Worm (Caenorhabditis elegans) whole organism, late embryonic: ENCODE data around the gene lido-9.

ENCODE experiments used
- C38D4.7 ChIP-seq: fragments of 200-800 bp; sonication (Bioruptor generic); optimal IDR thresholded peaks from 2 replicates; lab custom pipeline; 2018; ENCODE audit warnings: mild to moderate bottlenecking, missing genetic modification characterization, moderate library complexity, missing compliant biosample characterization
- K02D7.2 ChIP-seq: sonication (generic microtip); optimal IDR thresholded peaks from 2 replicates; lab custom pipeline; 2017; ENCODE audit warnings: mild to moderate bottlenecking, missing genetic modification characterization, missing compliant biosample characterization
- K09A11.1 ChIP-seq: sonication (generic microtip); optimal IDR thresholded peaks from 2 replicates; lab custom pipeline; 2017; ENCODE audit warnings: antibody characterized with exemption, mild to moderate bottlenecking, missing genetic modification characterization, missing compliant biosample characterization; ENCODE audit not compliant: insufficient read depth
- T23F11.4 ChIP-seq: fragments of 200-800 bp; sonication (Bioruptor generic); optimal IDR thresholded peaks from 2 replicates; lab custom pipeline; 2018; ENCODE audit warnings: mild to moderate bottlenecking, missing genetic modification characterization, missing compliant biosample characterization
- ahr-1 ChIP-seq: sonication (generic microtip); optimal IDR thresholded peaks from 2 replicates; lab custom pipeline; 2016; ENCODE audit warnings: missing genetic modification characterization, missing compliant biosample characterization
- ceh-2 ChIP-seq: sonication (generic microtip); optimal IDR thresholded peaks from 2 replicates; lab custom pipeline; 2016; ENCODE audit warnings: missing genotype, missing genetic modification characterization, missing compliant biosample characterization
- ceh-24 ChIP-seq: sonication (generic microtip); optimal IDR thresholded peaks from 2 replicates; lab custom pipeline; 2016; ENCODE audit warnings: mild to moderate bottlenecking, missing genetic modification characterization, missing compliant biosample characterization
- ceh-30 ChIP-seq: fragments of 150-350 bp; optimal IDR thresholded peaks from 2 replicates; lab custom pipeline; 2014; ENCODE audit warnings: missing biosample characterization, missing genetic modification characterization
- ceh-31 ChIP-seq: sonication (generic microtip); optimal IDR thresholded peaks from 2 replicates; lab custom pipeline; 2016; ENCODE audit warnings: missing genetic modification characterization, missing compliant biosample characterization
- ceh-34 ChIP-seq: sonication (generic microtip); optimal IDR thresholded peaks from 2 replicates; lab custom pipeline; 2016; ENCODE audit warnings: mild to moderate bottlenecking, missing genetic modification characterization, missing compliant biosample characterization
- ceh-45 ChIP-seq: fragments of 200-800 bp; sonication (Bioruptor generic); IDR thresholded peaks from 2 replicates; pipeline ENCODE4 v1.3.6; 2022; ENCODE audit warnings: missing genetic modification reagents, missing genetic modification characterization, missing compliant biosample characterization
- ceh-48 ChIP-seq: sonication (generic microtip); optimal IDR thresholded peaks from 2 replicates; lab custom pipeline; 2016; ENCODE audit warnings: missing genetic modification characterization, inconsistent platforms, missing compliant biosample characterization
- ceh-9 ChIP-seq: sonication (generic microtip); optimal IDR thresholded peaks from 2 replicates; lab custom pipeline; 2016; ENCODE audit warnings: mild to moderate bottlenecking, missing genetic modification characterization, inconsistent platforms, missing compliant biosample characterization
- dve-1 ChIP-seq: sonication (generic microtip); optimal IDR thresholded peaks from 2 replicates; lab custom pipeline; 2017; ENCODE audit warnings: antibody characterized with exemption, mild to moderate bottlenecking, missing genetic modification characterization, missing compliant biosample characterization
- elt-2 ChIP-seq: sonication (generic microtip); optimal IDR thresholded peaks from 2 replicates; lab custom pipeline; 2016; ENCODE audit warnings: missing genetic modification reagents, missing genetic modification characterization, missing compliant biosample characterization
- elt-4 ChIP-seq: sonication (generic microtip); optimal IDR thresholded peaks from 2 replicates; lab custom pipeline; 2016; ENCODE audit warnings: missing genetic modification characterization, missing compliant biosample characterization
- eyg-1 ChIP-seq: sonication (generic microtip); optimal IDR thresholded peaks from 2 replicates; lab custom pipeline; 2016; ENCODE audit warnings: missing genotype, missing genetic modification characterization, missing compliant biosample characterization
- fkh-10 ChIP-seq: fragments of 150-350 bp; optimal IDR thresholded peaks from 2 replicates; lab custom pipeline; 2014; ENCODE audit warnings: missing biosample characterization, missing genetic modification reagents, missing genetic modification characterization
- gmeb-2 ChIP-seq: sonication (generic microtip); optimal IDR thresholded peaks from 2 replicates; lab custom pipeline; 2016; ENCODE audit warnings: missing genetic modification characterization, inconsistent platforms, missing compliant biosample characterization
- hlh-15 ChIP-seq: sonication (generic microtip); optimal IDR thresholded peaks from 2 replicates; lab custom pipeline; 2016; ENCODE audit warnings: missing genetic modification characterization, missing compliant biosample characterization
- hlh-8 ChIP-seq: sonication (generic microtip); optimal IDR thresholded peaks from 2 replicates; lab custom pipeline; 2016; ENCODE audit warnings: missing genotype, missing genetic modification characterization, missing compliant biosample characterization
- lim-6 ChIP-seq: sonication (generic microtip); optimal IDR thresholded peaks from 2 replicates; lab custom pipeline; 2016; ENCODE audit warnings: missing genetic modification characterization, missing compliant biosample characterization
- lin-11 ChIP-seq: fragments of 200-800 bp; sonication (Bioruptor generic); optimal IDR thresholded peaks from 2 replicates; lab custom pipeline; 2018; ENCODE audit warnings: mild to moderate bottlenecking, missing genetic modification characterization, missing compliant biosample characterization
- madf-2 ChIP-seq: sonication (generic microtip); optimal IDR thresholded peaks from 2 replicates; lab custom pipeline; 2017; ENCODE audit warnings: missing genetic modification characterization, missing compliant biosample characterization
- nhr-11 ChIP-seq: fragments of 150-350 bp; optimal IDR thresholded peaks from 2 replicates; lab custom pipeline; 2014; ENCODE audit warnings: missing biosample characterization, missing genetic modification characterization
- npax-4 ChIP-seq: sonication (generic microtip); optimal IDR thresholded peaks from 2 replicates; lab custom pipeline; 2016; ENCODE audit warnings: missing genetic modification characterization, missing compliant biosample characterization
- pha-2 ChIP-seq: sonication (generic microtip); optimal IDR thresholded peaks from 2 replicates; lab custom pipeline; 2017; ENCODE audit warnings: mild to moderate bottlenecking, missing genetic modification characterization, missing compliant biosample characterization
- pqm-1 ChIP-seq: sonication (generic microtip); optimal IDR thresholded peaks from 2 replicates; lab custom pipeline; 2016; ENCODE audit warnings: missing genetic modification characterization, missing compliant biosample characterization
- pros-1 ChIP-seq: fragments of 150-350 bp; optimal IDR thresholded peaks from 2 replicates; lab custom pipeline; 2014; ENCODE audit warnings: missing biosample characterization, missing genetic modification reagents, missing genetic modification characterization
- ref-2 ChIP-seq: sonication (generic microtip); optimal IDR thresholded peaks from 2 replicates; lab custom pipeline; 2016; ENCODE audit warnings: missing genetic modification characterization, missing compliant biosample characterization
- rnt-1 ChIP-seq: sonication (generic microtip); optimal IDR thresholded peaks from 2 replicates; lab custom pipeline; 2016; ENCODE audit warnings: missing genetic modification characterization, missing compliant biosample characterization
- sdc-2 ChIP-seq: sonication (generic microtip); optimal IDR thresholded peaks from 2 replicates; lab custom pipeline; 2016; ENCODE audit warnings: missing genotype, missing genetic modification characterization, missing compliant biosample characterization
- sox-4 ChIP-seq: sonication (generic microtip); optimal IDR thresholded peaks from 2 replicates; lab custom pipeline; 2017; ENCODE audit warnings: mild to moderate bottlenecking, missing genetic modification characterization, inconsistent platforms, missing compliant biosample characterization
- tbx-7 ChIP-seq: sonication (generic microtip); optimal IDR thresholded peaks from 2 replicates; lab custom pipeline; 2016; ENCODE audit warnings: missing genotype, missing genetic modification characterization, missing compliant biosample characterization
- ttx-3 ChIP-seq: sonication (generic microtip); optimal IDR thresholded peaks from 2 replicates; lab custom pipeline; 2016; ENCODE audit warnings: missing genetic modification reagents, missing genetic modification characterization, missing compliant biosample characterization
- unc-3 ChIP-seq, 2 experiments: fragments of 200-800 bp in 1 of 2; sonication (Bioruptor generic) in 1 of 2; sonication (generic microtip) in 1 of 2; conservative IDR thresholded peaks in 1 of 2; optimal IDR thresholded peaks in 1 of 2; 2 replicates each; pipeline versions ENCODE4 v1.3.6 to Lab custom; 2016 to 2022; ENCODE audit warnings: missing compliant biosample characterization in 2 of 2, missing genetic modification characterization in 2 of 2, missing genetic modification reagents in 1 of 2
- unc-42 ChIP-seq: sonication (generic microtip); optimal IDR thresholded peaks from 2 replicates; lab custom pipeline; 2016; ENCODE audit warnings: missing genotype, missing genetic modification characterization, missing compliant biosample characterization
- zip-5 ChIP-seq: sonication (generic microtip); optimal IDR thresholded peaks from 2 replicates; lab custom pipeline; 2016; ENCODE audit warnings: missing genetic modification characterization, missing compliant biosample characterization
- ztf-16 ChIP-seq: sonication (generic microtip); optimal IDR thresholded peaks from 2 replicates; lab custom pipeline; 2017; ENCODE audit warnings: missing genetic modification characterization, missing compliant biosample characterization

Gene lido-9

DNA sequence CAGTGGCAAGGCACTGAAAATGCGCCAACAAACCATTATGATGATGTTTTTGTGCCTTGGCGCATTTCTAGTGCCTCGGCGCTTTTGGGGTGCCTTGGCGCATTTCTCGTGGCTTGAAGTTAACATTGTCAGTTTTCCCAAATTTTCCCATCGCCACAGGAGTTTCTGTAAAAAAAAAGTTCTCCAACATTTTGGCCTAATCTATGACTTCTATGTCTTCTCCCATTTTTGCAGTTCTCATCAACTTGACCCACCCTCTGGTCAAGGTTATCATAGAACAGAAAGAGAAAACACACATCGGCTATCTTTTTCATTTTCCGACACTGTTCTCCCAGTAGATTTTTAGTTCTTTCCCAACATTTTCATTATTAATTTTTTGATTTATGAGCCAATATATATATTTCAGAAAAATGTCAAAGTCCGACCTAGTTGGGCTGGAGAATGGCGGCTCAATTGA is 37.9 kb downstream of the lido-9 start, which contains the start of the genes B0454.26 and B0454.5:
Gene B0454.26, minus strand, starts transcription at position 101 of the 457 bp plus-strand sequence.
Gene B0454.5, plus strand, starts transcription at position 407 of the 457 bp plus-strand sequence.
- no peak for TF ChIP-seq pqm-1 (tag; lab: Kevin White, UChicago)
- TF ChIP-seq K09A11.1 (tag; lab: Kevin White, UChicago) = no peak
- TF ChIP-seq ceh-24 (tag; lab: Kevin White, UChicago) = no peak

- no peak for TF ChIP-seq hlh-8 (tag; lab: Kevin White, UChicago)
- TF ChIP-seq tbx-7 (tag; lab: Kevin White, UChicago) = no peak
- no peak for TF ChIP-seq elt-2 (tag; lab: Kevin White, UChicago)
- TF ChIP-seq gmeb-2 = no peak
- no peak for TF ChIP-seq unc-3 (GFP tag; conservative IDR thresholded peaks at IDR 0.05; lab: Robert Waterston, UW)
- TF ChIP-seq unc-3 (tag; optimal IDR thresholded peaks at IDR 0.05; lab: Kevin White, UChicago) = no peak
- no peak for TF ChIP-seq unc-42 (tag; lab: Kevin White, UChicago)
- TF ChIP-seq, all 69 proteins: peak for 0
Observed at ce11 chrII:3043358-3043757, 42.8 kb downstream of the lido-9 start, which contains the start of gene B0454.8. Gene B0454.8 (minus strand): TSS chrII:3043458.

- TF ChIP-seq eyg-1 (tag; lab: Kevin White, UChicago) (no peak), fkh-10 (GFP tag; lab: Kevin White, UChicago) (no peak), dve-1 (no peak), ceh-45 (GFP tag; lab: Robert Waterston, UW) (no peak), ceh-30 (tag; lab: Kevin White, UChicago) (no peak), ztf-16 (no peak), ceh-34 (tag; lab: Kevin White, UChicago) (no peak), ttx-3 (tag; lab: Kevin White, UChicago) (no peak), hlh-8 (tag; lab: Kevin White, UChicago) (no peak), C38D4.7 (no peak), ahr-1 (tag; lab: Kevin White, UChicago) (no peak), ceh-2 (tag; lab: Kevin White, UChicago) (no peak), npax-4 (tag; lab: Kevin White, UChicago) (no peak), sox-4 (no peak), gmeb-2 (no peak), pqm-1 (tag; lab: Kevin White, UChicago) (no peak)
Observed at ce11 chrII:3044023-3044422, 43.5 kb downstream of the lido-9 start, which contains the start of gene sri-29. Gene sri-29 (plus strand): TSS chrII:3044323.

ce11 chrII:3045422-3045821 is 44.9 kb downstream of the lido-9 start:
- TF ChIP-seq elt-2 (tag; lab: Kevin White, UChicago) = no peak
- no peak for TF ChIP-seq pros-1 (tag; lab: Kevin White, UChicago)
- no peak for TF ChIP-seq ceh-9 (tag; lab: Kevin White, UChicago)
- no peak for TF ChIP-seq hlh-8 (tag; lab: Kevin White, UChicago)
- peak; percentile 29 for TF ChIP-seq elt-4 (tag; lab: Kevin White, UChicago)

DNA sequence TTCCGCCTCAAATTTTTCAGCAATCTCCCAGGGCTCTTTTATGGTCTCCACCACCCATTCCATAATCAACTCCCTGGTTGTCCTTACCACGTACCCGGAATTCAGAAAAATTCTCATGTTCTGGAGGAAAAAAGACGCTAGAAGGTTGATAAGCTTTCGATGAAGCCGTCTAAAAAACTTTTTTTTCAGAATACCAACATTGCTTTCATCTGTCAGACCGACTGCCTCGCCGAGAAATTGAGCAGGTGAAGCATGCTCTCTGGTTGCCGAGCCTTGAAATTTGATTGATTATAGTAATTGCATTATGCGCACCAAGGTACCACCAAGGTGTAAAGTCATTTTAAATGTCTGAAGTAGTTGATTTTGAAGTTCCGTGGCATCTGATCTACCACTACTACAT is 45.3 kb downstream of the lido-9 start, which contains the start of gene sri-30:
Gene sri-30, plus strand, starts transcription at position 301 of the 400 bp plus-strand sequence.
- TF ChIP-seq lin-11 (tag; lab: Kevin White, UChicago) (no peak), nhr-11 (tag; lab: Kevin White, UChicago) (no peak), elt-2 (tag; lab: Kevin White, UChicago) (no peak), rnt-1 (tag; lab: Kevin White, UChicago) (no peak), K02D7.2 (tag; lab: Kevin White, UChicago) (no peak), ceh-34 (tag; lab: Kevin White, UChicago) (no peak), ahr-1 (tag; lab: Kevin White, UChicago) (no peak), ceh-31 (tag; lab: Kevin White, UChicago) (no peak), lim-6 (tag; lab: Kevin White, UChicago) (no peak), gmeb-2 (no peak), T23F11.4 (GFP tag; lab: Kevin White, UChicago) (no peak), hlh-15 (tag; lab: Kevin White, UChicago) (no peak), ceh-9 (tag; lab: Kevin White, UChicago) (no peak), madf-2 (no peak), zip-5 (tag; lab: Kevin White, UChicago) (no peak), pha-2 (no peak), sdc-2 (no peak), ceh-48 (tag; lab: Kevin White, UChicago) (no peak), ref-2 (tag; lab: Kevin White, UChicago) (no peak)
- TF ChIP-seq, all 69 proteins: peak for 0
